Fruit fly (Drosophila melanogaster) whole organism, larva: ENCODE measurements around the gene CG10237.

ENCODE experiments used
- noc ChIP-seq: fragments of 200-800 bp; sonication (Bioruptor generic); optimal IDR thresholded peaks from 3 replicates; lab custom pipeline; 2019; ENCODE audit warnings: missing biosample characterization, mild to moderate bottlenecking, missing genetic modification characterization, moderate library complexity

Gene CG10237

DNA sequence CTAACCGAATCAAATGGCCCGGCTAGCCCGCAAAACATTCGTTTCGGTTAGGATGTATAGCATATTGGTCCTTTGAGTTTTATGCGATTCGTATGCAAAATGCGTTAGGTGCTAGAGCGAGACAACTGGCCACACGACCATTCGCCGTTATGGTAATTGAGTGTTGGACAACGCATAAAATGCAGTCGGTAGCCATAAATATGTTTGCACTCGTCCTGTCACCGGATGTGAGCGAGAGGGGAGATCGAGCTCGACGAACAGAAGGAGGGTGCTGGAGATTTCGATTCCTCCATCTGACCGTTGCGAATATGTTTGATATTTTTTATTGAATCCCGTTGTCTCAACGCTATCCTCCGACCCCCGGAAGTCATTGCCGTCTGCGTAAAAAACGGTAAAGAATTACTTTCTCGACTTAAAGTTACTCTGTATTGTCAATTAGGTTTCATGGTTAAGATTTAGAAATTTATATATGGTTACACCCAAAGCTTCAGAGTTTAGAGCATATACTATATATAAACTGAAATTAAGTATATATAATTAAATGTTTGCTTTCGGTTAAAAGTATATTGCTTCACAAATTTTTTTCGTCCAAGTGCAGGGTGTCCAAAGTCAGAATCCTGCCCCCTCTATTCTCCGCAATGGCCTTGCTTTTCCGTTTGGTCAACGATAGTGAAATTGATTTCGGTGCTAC lies 15.5 kb upstream of the CG10237 start:
- no peak for TF ChIP-seq noc (tag; lab: Kevin White, UChicago)

DNA sequence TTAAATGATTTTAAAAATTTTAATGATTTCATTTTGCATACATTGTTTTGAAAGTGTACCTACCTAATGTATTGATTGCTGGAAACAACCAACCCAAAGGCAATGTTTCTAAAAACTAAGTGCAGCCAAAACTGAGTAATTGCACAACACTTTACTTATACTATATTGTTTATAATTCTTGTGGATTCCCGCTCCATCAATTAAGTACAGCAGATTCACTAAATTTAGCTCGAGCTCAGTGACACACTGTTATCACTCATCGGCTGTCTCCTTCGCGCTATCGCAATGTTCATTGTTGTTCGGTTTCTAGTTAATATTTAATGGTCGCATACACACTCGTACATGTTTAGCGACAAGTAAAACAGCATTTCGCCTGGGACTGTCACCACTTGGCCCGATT lies 13.2 kb upstream of the CG10237 start:
- no peak for TF ChIP-seq noc (tag; lab: Kevin White, UChicago)

DNA sequence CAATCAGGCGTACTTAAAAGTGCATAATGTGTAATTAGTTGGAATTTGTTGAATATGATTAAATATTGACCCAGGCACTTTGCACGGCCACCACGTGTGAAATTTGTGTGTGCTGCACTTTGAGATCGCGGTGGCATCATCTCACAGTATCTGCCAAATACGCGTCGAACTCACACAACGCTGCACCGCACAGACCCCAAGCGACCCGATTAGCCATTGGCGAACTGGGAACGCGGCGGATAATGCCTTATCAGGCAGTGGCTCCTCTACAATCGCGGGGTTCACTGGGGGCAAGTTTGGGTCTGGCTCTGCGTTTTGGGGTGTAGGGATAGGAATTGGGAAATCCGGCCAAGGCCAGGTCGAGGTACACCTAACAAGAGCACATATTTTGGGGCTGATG lies 12.7 kb upstream of the CG10237 start:
- TF ChIP-seq noc (tag; lab: Kevin White, UChicago), result no peak

DNA sequence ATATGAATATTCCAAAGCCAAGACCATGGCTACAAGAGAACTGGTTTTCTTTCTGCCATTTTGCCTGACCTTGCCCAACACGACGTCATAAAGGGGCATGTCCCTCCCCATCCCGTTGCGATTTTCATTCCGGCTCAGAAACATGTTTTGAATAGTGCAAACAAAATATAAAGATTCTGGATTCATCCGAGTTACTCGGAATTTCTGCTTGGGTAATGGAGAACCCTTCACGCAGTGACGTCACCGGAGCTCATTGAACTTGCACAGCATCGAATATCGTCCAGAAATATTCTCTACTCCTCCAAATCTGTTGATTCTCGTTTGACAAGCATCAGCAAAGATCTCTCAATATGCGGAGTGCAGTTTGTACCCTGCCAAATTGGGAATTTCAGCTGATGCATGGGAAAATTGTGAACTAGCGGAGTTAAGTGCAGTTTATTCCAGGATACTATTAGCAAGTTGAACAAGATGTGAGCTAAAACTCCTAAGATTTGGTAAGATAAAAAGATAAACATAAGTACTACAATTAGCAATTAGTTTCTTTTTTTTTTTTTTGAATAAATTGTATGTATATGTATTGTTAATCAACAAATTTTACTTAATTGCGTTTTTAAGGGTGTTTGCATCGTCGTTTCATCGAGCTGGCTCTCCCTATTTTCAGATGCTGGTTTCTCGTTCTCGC lies 11.7 kb upstream of the CG10237 start, which contains the start of gene CG10026:
Gene CG10026, plus strand, starts transcription at position 187 of the 682 bp plus-strand sequence.
- no peak for TF ChIP-seq noc (tag; lab: Kevin White, UChicago)

DNA sequence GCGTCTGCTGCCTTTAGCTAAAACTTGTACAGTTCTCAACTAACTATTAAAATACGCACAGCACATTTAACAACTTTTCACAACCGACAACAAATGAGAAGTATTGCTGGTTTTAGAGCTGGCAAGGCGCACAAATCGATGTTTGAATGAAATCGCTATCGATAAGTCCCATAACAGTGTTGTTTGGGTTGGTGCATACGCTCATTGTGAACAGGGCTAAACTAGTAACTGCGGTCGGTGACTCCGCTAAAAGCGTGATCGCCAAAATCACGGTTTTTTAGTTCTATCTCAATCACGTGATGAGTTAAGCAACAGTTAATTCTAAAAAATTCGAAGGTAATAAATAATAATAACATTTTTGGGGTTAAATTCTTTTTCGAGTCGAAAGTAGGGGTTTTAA lies 10.9 kb upstream of the CG10237 start, which contains the start of gene Top2:
Gene Top2, minus strand, starts transcription at position 110 of the 400 bp plus-strand sequence.
- TF ChIP-seq noc (tag; lab: Kevin White, UChicago), result no peak

DNA sequence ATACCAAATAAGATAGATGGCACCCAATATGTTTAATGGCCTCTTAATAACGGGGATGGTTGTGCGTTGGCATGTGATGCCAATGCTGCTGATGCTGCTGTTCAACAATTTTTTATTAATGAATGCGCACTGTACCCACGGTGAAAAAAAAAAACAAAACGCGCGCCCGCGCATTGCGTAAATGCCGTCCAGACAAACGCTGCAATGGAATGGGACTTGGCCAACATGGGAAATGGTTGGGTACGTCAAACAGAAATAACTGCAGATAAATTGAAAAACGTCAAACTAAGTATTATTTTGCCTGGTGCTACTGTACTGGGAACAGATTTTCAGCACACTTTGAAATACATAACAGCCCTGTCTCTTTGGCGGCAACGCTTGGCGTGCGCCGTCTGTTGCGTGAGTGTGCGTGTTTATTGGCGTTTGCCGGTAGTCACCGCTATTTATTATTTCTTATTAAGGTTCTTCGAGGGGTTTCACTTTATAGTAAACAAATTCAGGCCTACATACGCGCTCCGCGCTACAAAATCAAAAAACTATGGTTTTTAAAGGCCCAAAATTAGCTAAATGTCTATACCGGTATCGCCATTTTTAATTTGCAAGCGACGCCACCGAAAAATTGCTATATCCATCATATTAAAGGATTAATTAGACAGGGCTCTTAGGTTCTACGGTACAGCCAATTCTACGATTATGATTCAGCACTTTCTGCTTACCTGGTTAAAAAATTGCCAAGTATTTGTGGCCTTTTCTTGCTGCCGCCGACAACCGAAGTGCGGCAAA lies 10.2 kb upstream of the CG10237 start:
- peak; percentile 7 for TF ChIP-seq noc (tag; lab: Kevin White, UChicago)

DNA sequence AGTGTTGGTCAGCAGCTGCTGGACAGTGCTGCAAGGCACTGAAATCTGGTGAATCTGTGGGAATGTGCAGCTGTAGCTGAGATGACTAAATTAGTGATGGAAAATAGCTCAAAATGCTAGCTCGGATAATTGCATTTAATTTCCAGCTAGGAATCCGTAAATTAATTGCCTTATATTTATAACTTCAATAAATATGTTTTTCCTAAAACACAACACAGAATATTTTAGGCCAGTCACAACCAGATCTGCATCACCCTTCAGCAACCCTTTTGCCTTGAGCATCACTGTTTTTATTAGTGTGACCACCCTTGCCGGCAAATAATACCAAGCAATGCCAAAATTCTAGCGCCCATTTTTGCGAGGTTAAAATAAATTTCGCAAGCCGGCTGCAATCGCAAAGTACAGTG lies 2.2 kb upstream of the CG10237 start, which contains the start of gene Hs2st:
Gene Hs2st, minus strand, starts transcription at position 17 of the 407 bp plus-strand sequence.
- TF ChIP-seq noc (tag; lab: Kevin White, UChicago), result peak; percentile 91

DNA sequence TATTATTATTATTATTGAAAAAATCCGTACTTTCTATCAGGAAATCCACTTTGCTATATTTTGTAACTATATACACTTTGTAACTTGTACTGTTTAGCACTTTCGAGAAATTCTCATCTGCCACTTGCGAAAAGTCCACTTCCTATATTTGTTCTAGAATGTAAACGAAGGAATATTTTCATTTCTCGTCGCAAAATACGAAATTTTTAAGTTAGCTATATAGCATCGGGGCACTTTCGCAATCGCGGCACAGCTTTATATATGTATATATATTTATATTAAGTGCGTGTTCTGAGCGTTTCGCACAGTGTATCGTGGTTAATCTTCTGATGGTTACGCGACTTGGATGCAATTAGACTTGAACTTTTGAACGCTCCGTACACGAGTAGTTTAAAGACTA lies 736 bp downstream of the CG10237 start, which contains the start of gene RanGAP:
Gene RanGAP, plus strand, starts transcription at position 169 of the 400 bp plus-strand sequence.
- TF ChIP-seq noc (tag; lab: Kevin White, UChicago), result no peak

DNA sequence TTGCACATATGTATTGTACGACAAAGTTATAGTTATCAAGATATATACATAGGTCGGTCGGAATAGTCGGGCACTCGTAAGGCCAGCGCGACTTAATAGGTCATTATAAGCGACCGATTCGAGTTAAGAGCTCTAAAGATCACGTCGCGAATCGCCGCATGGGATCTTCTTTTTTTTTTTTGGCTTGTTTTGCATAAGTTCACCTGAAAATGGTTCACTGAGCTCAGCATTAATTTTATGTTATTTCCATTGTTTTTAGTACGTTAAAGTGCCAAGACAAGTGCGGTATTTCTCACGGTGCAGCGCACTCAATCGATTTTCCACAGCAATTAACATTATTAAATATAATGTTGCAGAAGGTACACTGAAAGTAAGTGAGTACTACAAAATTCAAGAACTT lies 1.2 kb downstream of the CG10237 start:
- no peak for TF ChIP-seq noc (tag; lab: Kevin White, UChicago)

DNA sequence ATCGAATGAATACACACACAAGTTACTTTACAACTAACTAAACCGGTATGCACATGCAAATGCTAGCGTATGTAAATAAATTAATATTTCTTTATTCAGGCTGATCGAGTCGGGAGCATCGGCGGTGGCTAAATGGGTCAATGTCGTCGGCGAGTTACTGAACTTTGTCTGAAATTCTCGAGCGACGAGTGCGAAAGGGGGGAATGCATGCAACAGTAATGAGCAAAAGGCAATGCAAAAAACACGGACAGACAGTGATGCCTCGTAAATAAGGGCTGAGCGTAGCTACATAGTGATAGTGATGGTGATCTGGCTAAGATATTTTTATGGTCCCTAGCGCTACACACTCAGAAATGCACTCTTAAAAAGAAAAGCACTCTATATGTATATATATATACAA lies 1.8 kb downstream of the CG10237 start:
- no peak for TF ChIP-seq noc (tag; lab: Kevin White, UChicago)

DNA sequence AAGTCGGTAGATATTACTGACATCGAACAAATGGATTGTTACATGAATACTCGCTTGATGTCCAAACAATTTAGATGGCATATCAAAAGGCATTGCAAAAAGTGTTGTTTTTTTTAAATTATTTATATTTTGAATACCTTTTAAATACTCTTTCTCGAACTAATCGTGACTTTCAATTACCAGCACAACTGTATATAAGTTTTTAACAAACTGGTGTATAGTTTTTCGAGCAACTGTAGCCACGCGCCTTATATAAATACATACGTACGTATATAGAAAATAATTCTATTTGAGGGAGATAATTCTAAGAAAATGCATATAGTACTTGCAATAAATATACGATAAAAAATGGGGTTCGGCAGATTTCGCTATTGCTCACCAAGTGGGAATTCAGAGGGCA lies 2.2 kb downstream of the CG10237 start:
- TF ChIP-seq noc (tag; lab: Kevin White, UChicago), result no peak

DNA sequence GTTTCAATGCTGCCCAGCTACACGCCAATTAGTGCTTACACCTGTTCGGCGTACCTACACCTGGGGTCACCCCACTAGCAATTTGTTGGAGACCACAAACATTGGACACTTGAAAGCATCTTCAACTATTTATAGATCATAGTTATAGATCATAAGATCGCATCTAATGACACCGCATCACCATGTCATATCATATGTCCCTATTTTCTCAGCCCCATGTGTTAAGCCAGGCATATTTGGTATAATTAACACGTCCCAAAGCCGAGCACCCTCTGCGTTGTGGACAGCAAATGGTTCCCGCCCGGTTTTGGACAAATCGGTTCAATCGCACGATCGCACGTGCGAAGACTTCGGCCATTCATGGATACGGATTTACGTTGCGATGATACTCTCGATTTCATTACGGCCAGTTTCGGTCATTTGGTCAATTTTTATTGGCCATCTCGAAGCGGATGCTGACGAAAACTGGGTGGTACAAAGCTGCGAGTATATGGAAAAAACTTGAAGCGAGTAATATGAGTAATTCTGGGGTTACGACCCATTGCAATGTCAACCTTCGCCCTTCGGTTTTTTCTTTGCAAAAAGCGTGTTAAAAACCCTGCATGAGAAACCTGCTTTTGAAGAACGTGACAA lies 2.8 kb downstream of the CG10237 start:
- TF ChIP-seq noc (tag; lab: Kevin White, UChicago), result no peak

DNA sequence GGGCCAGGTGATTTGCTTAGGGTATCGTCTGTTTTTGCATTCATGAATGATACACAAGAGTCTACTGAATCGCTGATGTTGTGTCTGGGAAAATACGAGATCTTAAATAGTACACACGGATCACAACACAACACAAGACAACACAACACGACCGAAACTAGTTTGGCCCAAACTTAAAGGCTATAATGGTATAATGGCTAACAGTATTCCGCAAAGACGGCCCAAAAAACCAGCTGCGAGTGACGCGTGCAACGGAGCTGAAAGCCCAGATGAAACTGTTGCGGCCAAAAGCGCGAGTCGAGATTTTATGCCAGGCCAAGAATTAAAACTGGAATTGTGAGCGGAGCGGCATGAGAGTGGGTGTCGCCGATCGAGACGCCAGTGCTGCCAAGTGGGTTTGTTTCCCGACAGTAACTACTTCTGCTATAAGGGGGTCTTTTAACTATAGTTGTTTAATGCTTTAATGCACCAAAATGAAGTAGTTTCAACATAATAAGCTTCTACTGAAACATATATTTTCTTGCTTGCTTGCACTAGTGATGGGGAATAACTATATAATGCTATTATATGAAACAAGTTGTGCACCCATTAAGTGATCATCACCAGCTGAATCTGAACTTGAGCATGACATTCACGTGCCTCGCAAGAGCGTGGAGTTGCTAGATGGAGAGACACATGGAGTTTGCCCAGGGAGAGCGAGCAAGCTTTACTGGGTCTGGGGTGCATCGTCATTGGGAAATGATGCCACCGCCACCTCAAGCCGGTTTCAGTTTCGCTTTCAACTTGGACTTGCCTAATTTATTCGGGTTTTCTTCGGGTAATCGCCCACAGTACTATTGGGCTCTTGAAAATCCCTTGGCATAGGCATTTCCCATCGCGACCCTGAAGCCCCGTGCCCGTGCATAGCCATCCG lies 3.6 kb downstream of the CG10237 start:
- no peak for TF ChIP-seq noc (tag; lab: Kevin White, UChicago)

DNA sequence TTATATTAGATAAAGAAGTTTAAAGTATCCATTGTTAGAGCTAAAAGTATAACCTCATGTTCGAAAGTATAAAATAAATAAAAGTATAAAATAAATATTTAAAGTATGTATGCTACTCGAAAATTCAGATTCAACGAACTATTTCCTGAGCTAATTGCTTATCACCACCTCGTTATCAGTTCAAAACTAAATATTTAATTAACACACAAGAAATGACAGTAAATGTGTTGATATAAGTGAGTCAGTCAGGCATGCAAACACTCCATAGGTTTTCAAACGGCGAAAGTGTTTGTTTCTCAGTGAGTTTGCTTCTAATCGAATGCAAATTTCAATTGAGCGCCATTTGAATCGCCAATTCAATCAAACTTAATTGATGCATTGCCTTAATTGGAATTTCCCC lies 8.3 kb downstream of the CG10237 start:
- TF ChIP-seq noc (tag; lab: Kevin White, UChicago), result peak; percentile 61
